Fruit fly (Drosophila melanogaster) whole organism, embryonic: ENCODE measurements around the gene slam.
A peak's percentile ranks its signal among the peaks of the same experiment; 100 is the strongest.

Source experiments
- CG10431 ChIP-seq: fragments of 200-800 bp; sonication (Bioruptor generic); optimal IDR thresholded peaks from 3 replicates; lab custom pipeline; 2018; ENCODE audit warnings: missing biosample characterization, mild to moderate bottlenecking, missing genetic modification characterization
- CG12942 ChIP-seq: fragments of 200-800 bp; sonication (Bioruptor generic); optimal IDR thresholded peaks from 3 replicates; lab custom pipeline; 2016; ENCODE audit warnings: missing biosample characterization, missing genetic modification characterization
- CG13424 ChIP-seq: fragments of 200-800 bp; sonication (Bioruptor generic); optimal IDR thresholded peaks from 2 replicates; lab custom pipeline; 2019; ENCODE audit warnings: missing biosample characterization, mild to moderate bottlenecking, missing genetic modification characterization, moderate library complexity
- CG16813 ChIP-seq: fragments of 200-800 bp; sonication (Bioruptor generic); IDR thresholded peaks from 3 replicates; pipeline ENCODE4 v1.3.6; 2022; ENCODE audit warnings: missing biosample characterization, missing genetic modification characterization; ENCODE audit not compliant: partially characterized antibody
- CG18011 ChIP-seq: fragments of 200-800 bp; sonication (Bioruptor generic); optimal IDR thresholded peaks from 2 replicates; lab custom pipeline; 2017; ENCODE audit warnings: missing biosample characterization, missing genetic modification characterization, mild to moderate bottlenecking, moderate library complexity, missing genotype
- CG2889 ChIP-seq: fragments of 200-800 bp; sonication (Bioruptor generic); IDR thresholded peaks from 3 replicates; pipeline ENCODE4 v1.3.6; 2022; ENCODE audit warnings: missing biosample characterization, missing genetic modification characterization
- CG31388 ChIP-seq: fragments of 200-800 bp; sonication (Bioruptor generic); optimal IDR thresholded peaks from 2 replicates; lab custom pipeline; 2016; ENCODE audit warnings: missing biosample characterization, missing genetic modification characterization
- CG32772 ChIP-seq: fragments of 200-800 bp; sonication (Bioruptor generic); IDR thresholded peaks from 2 replicates; pipeline ENCODE4 v1.3.6; 2022; ENCODE audit warnings: missing biosample characterization, missing genetic modification characterization
- CG4282 ChIP-seq: fragments of 200-800 bp; sonication (Bioruptor generic); optimal IDR thresholded peaks from 2 replicates; lab custom pipeline; 2016; ENCODE audit warnings: missing biosample characterization, missing genetic modification characterization
- D19A ChIP-seq: fragments of 200-800 bp; optimal IDR thresholded peaks from 3 replicates; lab custom pipeline; 2019; ENCODE audit warnings: missing biosample characterization, mild to moderate bottlenecking, missing genetic modification characterization, moderate library complexity
- Dek ChIP-seq: fragments of 200-800 bp; sonication (Bioruptor generic); optimal IDR thresholded peaks from 3 replicates; lab custom pipeline; 2019; ENCODE audit warnings: missing biosample characterization, mild to moderate bottlenecking, missing genetic modification characterization, moderate library complexity
- Dref ChIP-seq: fragments of 200-800 bp; sonication (Bioruptor generic); IDR thresholded peaks from 2 replicates; pipeline ENCODE4 v1.3.6; 2022; ENCODE audit warnings: missing biosample characterization, missing genetic modification characterization
- E2f1 ChIP-seq: fragments of 200-800 bp; sonication (Bioruptor generic); IDR thresholded peaks from 2 replicates; pipeline ENCODE4 v1.3.6; 2022; ENCODE audit warnings: missing biosample characterization, missing genetic modification characterization
- HHEX ChIP-seq: fragments of 200-800 bp; sonication (Bioruptor generic); optimal IDR thresholded peaks from 3 replicates; lab custom pipeline; 2017; ENCODE audit warnings: missing biosample characterization, mild to moderate bottlenecking, missing genetic modification characterization, missing genetic modification reagents
- Hand ChIP-seq: fragments of 200-800 bp; sonication (Bioruptor generic); optimal IDR thresholded peaks from 2 replicates; lab custom pipeline; 2017; ENCODE audit warnings: mild to moderate bottlenecking, missing biosample characterization, missing genetic modification reagents, missing genetic modification characterization
- Med ChIP-seq: fragments of 200-800 bp; sonication (Bioruptor generic); peaks from one replicate; lab custom pipeline; 2016; ENCODE audit warnings: missing biosample characterization, missing genetic modification characterization, mild to moderate bottlenecking, inconsistent platforms, moderate library complexity
- Meics ChIP-seq: fragments of 200-800 bp; sonication (Bioruptor generic); optimal IDR thresholded peaks from 2 replicates; lab custom pipeline; 2017; ENCODE audit warnings: missing biosample characterization, mild to moderate bottlenecking, missing genetic modification characterization
- Ptx1 ChIP-seq: fragments of 200-800 bp; sonication (Bioruptor generic); IDR thresholded peaks from 2 replicates; pipeline ENCODE4 v1.3.6; 2022; ENCODE audit warnings: missing biosample characterization, missing genetic modification characterization
- Sry-β ChIP-seq: fragments of 200-800 bp; sonication (Bioruptor generic); optimal IDR thresholded peaks from 2 replicates; lab custom pipeline; 2018; ENCODE audit warnings: missing biosample characterization, mild to moderate bottlenecking, missing genetic modification characterization, moderate library complexity
- abd-A ChIP-seq: fragments of 200-800 bp; sonication (Bioruptor generic); optimal IDR thresholded peaks from 3 replicates; lab custom pipeline; 2019; ENCODE audit warnings: missing biosample characterization, mild to moderate bottlenecking, missing genetic modification characterization, moderate library complexity
- ash1 ChIP-seq: fragments of 200-800 bp; sonication (Bioruptor generic); optimal IDR thresholded peaks from 2 replicates; lab custom pipeline; 2018; ENCODE audit warnings: missing biosample characterization, mild to moderate bottlenecking, missing genetic modification characterization
- chinmo ChIP-seq: fragments of 200-800 bp; sonication (Bioruptor generic); IDR thresholded peaks from 4 replicates; pipeline ENCODE4 v1.3.6; 2022; ENCODE audit warnings: missing biosample characterization, missing genetic modification characterization; ENCODE audit not compliant: partially characterized antibody
- crp ChIP-seq, 2 experiments: fragments of 200-800 bp; sonication (Bioruptor generic); optimal IDR thresholded peaks; 2 replicates in 1 of 2; 3 replicates in 1 of 2; lab custom pipeline; 2017; ENCODE audit warnings: missing biosample characterization in 2 of 2, missing genetic modification characterization in 2 of 2, mild to moderate bottlenecking in 1 of 2, moderate library complexity in 1 of 2
- disco-r ChIP-seq: fragments of 200-800 bp; sonication (Bioruptor generic); optimal IDR thresholded peaks from 2 replicates; lab custom pipeline; 2016; ENCODE audit warnings: missing biosample characterization, missing genetic modification characterization
- gsb-n ChIP-seq: fragments of 200-800 bp; sonication (Bioruptor generic); optimal IDR thresholded peaks from 3 replicates; lab custom pipeline; 2018; ENCODE audit warnings: missing biosample characterization, mild to moderate bottlenecking, missing genetic modification characterization
- hth ChIP-seq: fragments of >200 bp; optimal IDR thresholded peaks from 2 replicates; lab custom pipeline; 2017; ENCODE audit warnings: inconsistent platforms
- insv ChIP-seq, 2 experiments: fragments of 200-800 bp; sonication (Bioruptor generic); optimal IDR thresholded peaks; 3 replicates each; lab custom pipeline; 2016 to 2018; ENCODE audit warnings: missing biosample characterization in 2 of 2, missing genetic modification characterization in 2 of 2
- jing ChIP-seq: fragments of 200-800 bp; sonication (Bioruptor generic); optimal IDR thresholded peaks from 2 replicates; lab custom pipeline; 2018; ENCODE audit warnings: missing biosample characterization, mild to moderate bottlenecking, missing genetic modification characterization
- odd ChIP-seq: fragments of 200-800 bp; sonication (Bioruptor generic); optimal IDR thresholded peaks from 2 replicates; lab custom pipeline; 2017; ENCODE audit warnings: missing biosample characterization, mild to moderate bottlenecking, missing genetic modification characterization
- pan ChIP-seq, 4 experiments: fragments of >200 bp in 3 of 4; fragments of 200-800 bp in 1 of 4; sonication (Bioruptor generic) in 1 of 4; optimal IDR thresholded peaks in 3 of 4; IDR thresholded peaks in 1 of 4; 2 replicates each; pipeline versions ENCODE4 v1.3.6 to Lab custom; 2017 to 2022; ENCODE audit warnings: missing biosample characterization in 2 of 4, missing genetic modification characterization in 2 of 4, mixed read lengths in 1 of 4
- ranshi ChIP-seq: fragments of 200-800 bp; sonication (Bioruptor generic); IDR thresholded peaks from 2 replicates; pipeline ENCODE4 v1.3.6; 2022; ENCODE audit warnings: missing biosample characterization, missing genetic modification characterization
- sob ChIP-seq: fragments of 200-800 bp; sonication (Bioruptor generic); IDR thresholded peaks from 2 replicates; pipeline ENCODE4 v1.3.6; 2022; ENCODE audit warnings: missing biosample characterization, missing genetic modification characterization
- tin ChIP-seq: fragments of 200-800 bp; sonication (Bioruptor generic); optimal IDR thresholded peaks from 3 replicates; lab custom pipeline; 2016; ENCODE audit warnings: missing biosample characterization, missing genetic modification characterization
- tup ChIP-seq: fragments of 200-800 bp; sonication (Bioruptor generic); optimal IDR thresholded peaks from 2 replicates; lab custom pipeline; 2016; ENCODE audit warnings: missing biosample characterization, mild to moderate bottlenecking, missing genetic modification characterization, moderate library complexity
- unpg ChIP-seq: fragments of 200-800 bp; sonication (Bioruptor generic); optimal IDR thresholded peaks from 3 replicates; lab custom pipeline; 2018; ENCODE audit warnings: missing biosample characterization, mild to moderate bottlenecking, missing genetic modification characterization, moderate library complexity
- wek ChIP-seq: fragments of 200-800 bp; sonication (Bioruptor generic); optimal IDR thresholded peaks from 3 replicates; lab custom pipeline; 2018; ENCODE audit warnings: missing biosample characterization, mild to moderate bottlenecking, missing genetic modification characterization, moderate library complexity

slam gene

DNA sequence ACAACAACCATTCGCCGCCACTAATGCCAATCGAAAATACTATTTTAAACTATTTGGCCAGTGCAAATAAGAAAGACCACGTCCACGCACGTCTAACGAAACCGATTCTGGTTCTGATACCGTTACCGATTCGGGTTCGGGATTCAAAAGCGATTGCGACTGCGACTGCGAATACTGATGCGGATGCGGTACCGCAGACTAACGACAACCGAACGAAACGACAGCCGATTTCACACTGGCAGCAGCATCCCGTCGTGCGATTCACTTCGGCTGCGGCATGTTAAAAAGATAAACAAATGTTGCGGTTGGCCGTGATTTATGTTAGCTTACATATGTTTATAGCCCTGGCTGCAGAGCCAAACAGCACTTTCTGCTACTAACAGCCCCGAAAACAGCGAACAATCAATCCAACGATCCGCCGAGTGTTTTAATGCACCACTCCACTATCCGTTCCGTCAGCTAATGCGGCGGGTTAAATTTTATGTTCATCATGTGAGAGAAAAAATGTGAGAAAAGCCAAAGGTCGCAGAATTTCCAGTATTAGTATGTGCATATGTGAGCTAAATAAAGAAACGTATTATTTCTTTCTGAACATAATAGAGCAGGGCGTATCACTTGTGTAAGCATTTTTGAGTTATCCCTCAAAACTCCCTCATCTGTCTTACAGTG lies 39.0 kb downstream of the slam start, which contains the start of gene DIP-epsilon (continued):
- no peak for TF ChIP-seq Hand (GFP tag; lab: Kevin White, UChicago)
- no peak for TF ChIP-seq disco-r (GFP tag; lab: Kevin White, UChicago)
- no peak for TF ChIP-seq odd (GFP tag; lab: Kevin White, UChicago)
- no peak for TF ChIP-seq CG4282 (GFP tag; lab: Kevin White, UChicago)
- no peak for TF ChIP-seq unpg
- no peak for TF ChIP-seq abd-A (tag; lab: Kevin White, UChicago)
- TF ChIP-seq CG16813 (GFP tag; lab: Robert Waterston, UW) = no peak
- no peak for TF ChIP-seq E2f1 (GFP tag; lab: Robert Waterston, UW)
- TF ChIP-seq ranshi (GFP tag; lab: Robert Waterston, UW) = no peak
- no peak for TF ChIP-seq insv (GFP tag; optimal IDR thresholded peaks at IDR 0.05; lab: Kevin White, UChicago)
- no peak for TF ChIP-seq HHEX (GFP tag; lab: Kevin White, UChicago)
- TF ChIP-seq CG2889 = no peak
- TF ChIP-seq Dref (GFP tag; lab: Robert Waterston, UW) = no peak
- no peak for TF ChIP-seq CG13424
- TF ChIP-seq hth (lab: Kevin White, UChicago) = no peak
- no peak for TF ChIP-seq CG10431
- TF ChIP-seq CG18011 (GFP tag; lab: Kevin White, UChicago) = no peak
- TF ChIP-seq Ptx1 (GFP tag; lab: Robert Waterston, UW) = no peak
- no peak for TF ChIP-seq CG31388
- no peak for TF ChIP-seq gsb-n
- peak; percentile 16 for TF ChIP-seq jing (GFP tag; lab: Kevin White, UChicago)
- no peak for TF ChIP-seq pan (optimal IDR thresholded peaks at IDR 0.05; lab: Kevin White, UChicago)
- TF ChIP-seq pan (GFP tag; optimal IDR thresholded peaks at IDR 0.05 in 1 of 2, IDR thresholded peaks at IDR 0.05 in 1 of 2) = peak in 1 of 2 experiments; percentile 30
- 0 out of 4 replicates have a peak, but pooled peaks have one; percentile 18 for TF ChIP-seq chinmo
- TF ChIP-seq wek (GFP tag; lab: Kevin White, UChicago) = no peak
- no peak for TF ChIP-seq CG32772 (GFP tag; lab: Robert Waterston, UW)
- no peak for TF ChIP-seq ash1

dm6 chr2L:6411953-6412352 lies 39.8 kb downstream of the slam start, which contains the start of gene CG13982:
Gene CG13982 (plus strand): TSS chr2L:6412315.
- no peak for TF ChIP-seq Sry-β (GFP tag; lab: Kevin White, UChicago)
- peak; percentile 7 for TF ChIP-seq Meics
- TF ChIP-seq sob = no peak
- peak in 1 of 2 experiments; percentile 25 for TF ChIP-seq crp (GFP tag; optimal IDR thresholded peaks at IDR 0.05; lab: Kevin White, UChicago)
- no peak for TF ChIP-seq tup (GFP tag; lab: Kevin White, UChicago)
- TF ChIP-seq Dek (tag; lab: Kevin White, UChicago) = no peak
- TF ChIP-seq CG12942 (GFP tag; lab: Kevin White, UChicago) = no peak
- no peak for TF ChIP-seq D19A (tag; lab: Kevin White, UChicago)

dm6 chr2L:6421495-6421894 lies 49.3 kb downstream of the slam start:
- TF ChIP-seq Med (GFP tag; lab: Kevin White, UChicago) (peak; percentile 53), tin (GFP tag; lab: Kevin White, UChicago) (no peak)
